Worm (Caenorhabditis elegans) whole organism, mixed stage, embryonic: ENCODE measurements around the gene nhr-121.
A peak's percentile ranks its signal among the peaks of the same experiment; 100 is the strongest.
"Not testable (repeated sequence)": the region's sequence is repeated elsewhere in the genome, so short reads cannot be mapped to it uniquely, and the experiment has no call there.

Experiments used
- M03D4.4 ChIP-seq: sonication (generic microtip); optimal IDR thresholded peaks from 2 replicates; lab custom pipeline; 2017; ENCODE audit warnings: mild to moderate bottlenecking, missing genetic modification characterization, missing compliant biosample characterization
- flh-1 ChIP-seq: fragments of 200-800 bp; sonication (Bioruptor generic); optimal IDR thresholded peaks from 2 replicates; lab custom pipeline; 2018; ENCODE audit warnings: mild to moderate bottlenecking, missing genetic modification characterization, moderate library complexity, missing compliant biosample characterization
- ham-2 ChIP-seq: fragments of 200-800 bp; sonication (Bioruptor generic); optimal IDR thresholded peaks from 2 replicates; lab custom pipeline; 2018; ENCODE audit warnings: mild to moderate bottlenecking, missing genetic modification characterization, missing compliant biosample characterization
- lin-13 ChIP-seq: fragments of 150-350 bp; optimal IDR thresholded peaks from 2 replicates; lab custom pipeline; 2014; ENCODE audit warnings: missing biosample characterization, missing genetic modification characterization
- mep-1 ChIP-seq: fragments of 150-350 bp; optimal IDR thresholded peaks from 2 replicates; lab custom pipeline; 2017; ENCODE audit warnings: missing biosample characterization, missing genetic modification reagents, missing genetic modification characterization, inconsistent platforms
- nhr-237 ChIP-seq: fragments of 150-350 bp; optimal IDR thresholded peaks from 2 replicates; lab custom pipeline; 2014; ENCODE audit warnings: missing biosample characterization, missing genetic modification characterization
- snpc-4 ChIP-seq: fragments of 150-350 bp; optimal IDR thresholded peaks from 2 replicates; lab custom pipeline; 2014; ENCODE audit warnings: missing biosample characterization, missing genetic modification characterization
- unc-120 ChIP-seq: sonication (generic microtip); optimal IDR thresholded peaks from 2 replicates; lab custom pipeline; 2017; ENCODE audit warnings: missing genetic modification characterization, missing compliant biosample characterization; ENCODE audit not compliant: poor library complexity, severe bottlenecking
- unc-39 ChIP-seq: fragments of 150-350 bp; optimal IDR thresholded peaks from 2 replicates; lab custom pipeline; 2014; ENCODE audit warnings: missing biosample characterization, missing genetic modification characterization
- unc-62 ChIP-seq: fragments of 150-350 bp; optimal IDR thresholded peaks from 2 replicates; lab custom pipeline; 2014; ENCODE audit warnings: missing biosample characterization, missing genetic modification reagents, missing genetic modification characterization
- zip-8 ChIP-seq: fragments of 150-350 bp; optimal IDR thresholded peaks from 2 replicates; lab custom pipeline; 2014; ENCODE audit warnings: missing biosample characterization, missing genetic modification characterization
- ztf-11 ChIP-seq: fragments of 150-350 bp; optimal IDR thresholded peaks from 2 replicates; lab custom pipeline; 2014; ENCODE audit warnings: missing biosample characterization, missing genetic modification characterization

DNA sequence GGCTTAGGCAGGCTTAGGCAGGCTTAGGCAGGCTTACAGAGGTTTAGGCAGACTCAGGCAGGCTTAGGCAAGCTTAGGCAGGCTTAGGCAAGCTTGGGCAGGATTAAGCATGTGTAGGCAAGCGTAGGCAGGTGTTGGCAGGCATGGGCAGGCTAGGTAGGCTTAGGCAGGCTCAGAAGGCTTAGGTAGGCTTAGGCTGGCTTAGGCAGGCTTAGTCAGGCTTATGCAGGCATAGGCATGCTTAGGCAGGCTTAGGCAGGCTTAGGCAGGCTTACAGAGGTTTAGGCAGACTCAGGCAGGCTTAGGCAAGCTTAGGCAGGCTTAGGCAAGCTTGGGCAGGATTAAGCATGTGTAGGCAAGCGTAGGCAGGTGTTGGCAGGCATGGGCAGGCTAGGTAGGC, 849 bp upstream of the nhr-121 start:
- not testable (repeated sequence) for TF ChIP-seq zip-8 (tag; lab: Kevin White, UChicago); unc-120 (tag; lab: Kevin White, UChicago); flh-1; unc-39 (tag; lab: Kevin White, UChicago); unc-62 (GFP tag; lab: Kevin White, UChicago); M03D4.4; ztf-11 (tag; lab: Kevin White, UChicago); lin-13 (tag; lab: Kevin White, UChicago); nhr-237 (tag; lab: Kevin White, UChicago); snpc-4; mep-1 (tag; lab: Kevin White, UChicago)
- peak; percentile 35 for TF ChIP-seq ham-2 (GFP tag; lab: Kevin White, UChicago)
